Worm (Caenorhabditis elegans) whole organism, L2 larva: ENCODE results near the gene Y54G2A.48.

Experiments used
- mdl-1 ChIP-seq, 2 experiments: fragments of 150-350 bp in 1 of 2; sonication (generic microtip) in 1 of 2; optimal IDR thresholded peaks; 2 replicates each; lab custom pipeline; 2017; ENCODE audit warnings: missing biosample characterization in 2 of 2, missing genetic modification characterization in 2 of 2
- ztf-11 ChIP-seq: sonication (generic microtip); optimal IDR thresholded peaks from 2 replicates; lab custom pipeline; 2017; ENCODE audit warnings: missing biosample characterization, missing genetic modification characterization

- TF ChIP-seq ztf-11 (no peak), mdl-1 (tag; optimal IDR thresholded peaks at IDR 0.05; lab: Kevin White, UChicago) (no peak)
Observed at ce11 chrIV:2782793-2783540, 49.5 kb downstream of the Y54G2A.48 start, which contains the start of gene Y54G2A.12.
